5 fruit fly cellular contexts compared by ENCODE assay signal in genomic region chrX:19608042-19608609, dm6.
TF ChIP-seq lines count a peak whose summit lies in the region.

No protein-coding gene starts in this region.

- TF ChIP-seq CTCF in whole organism, embryonic (GFP tag; optimal IDR thresholded peaks at IDR 0.05; lab: Kevin White, UChicago): no peak

TF ChIP-seq in whole organism, adult, 20 proteins besides CTCF, POLR2A, EP300 and RAD21:
- no peak for TF ChIP-seq CG14711 (tag; optimal IDR thresholded peaks at IDR 0.05; lab: Kevin White, UChicago)
- TF ChIP-seq CG11617 (GFP tag; optimal IDR thresholded peaks at IDR 0.05; lab: Kevin White, UChicago): no peak
- TF ChIP-seq bab1 (GFP tag; optimal IDR thresholded peaks at IDR 0.05; lab: Kevin White, UChicago): no peak
- peak; percentile 61 for TF ChIP-seq Mnt (GFP tag; optimal IDR thresholded peaks at IDR 0.05; lab: Kevin White, UChicago)
- peak; percentile 41 for TF ChIP-seq pad (GFP tag; optimal IDR thresholded peaks at IDR 0.05; lab: Kevin White, UChicago)
- no peak for TF ChIP-seq CG5204 (GFP tag; optimal IDR thresholded peaks at IDR 0.05; lab: Kevin White, UChicago)
- TF ChIP-seq CG12768 (GFP tag; optimal IDR thresholded peaks at IDR 0.05; lab: Kevin White, UChicago): no peak
- no peak for TF ChIP-seq Crg-1 (GFP tag; optimal IDR thresholded peaks at IDR 0.05; lab: Kevin White, UChicago)

TF ChIP-seq in whole organism, embryonic, 481 proteins besides CTCF, POLR2A, EP300 and RAD21 (continues in another document):
- TF ChIP-seq CG2116 (GFP tag; optimal IDR thresholded peaks at IDR 0.05; lab: Kevin White, UChicago) (peak; percentile 38), CrebB (tag; optimal IDR thresholded peaks at IDR 0.05; lab: Kevin White, UChicago) (peak; percentile 15), CG1233 (GFP tag; optimal IDR thresholded peaks at IDR 0.05; lab: Kevin White, UChicago) (peak; percentile 19), az2 (GFP tag; optimal IDR thresholded peaks at IDR 0.05; lab: Kevin White, UChicago) (no peak), ftz-f1 (GFP tag; optimal IDR thresholded peaks at IDR 0.05; lab: Kevin White, UChicago) (peak; percentile 83), sd (tag; optimal IDR thresholded peaks at IDR 0.05; lab: Kevin White, UChicago) (peak; percentile 78), Doc3 (GFP tag; IDR thresholded peaks at IDR 0.05; lab: Robert Waterston, UW; ENCODE audit: partially characterized antibody) (peak; percentile 42; the same call in 1 of the 3 replicates), Dll (GFP tag; IDR thresholded peaks at IDR 0.05; lab: Robert Waterston, UW; ENCODE audit: partially characterized antibody) (peak; percentile 57; the same call in 3 of the 4 replicates), CG3281 (GFP tag; optimal IDR thresholded peaks at IDR 0.05; lab: Kevin White, UChicago) (no peak), unc-4 (GFP tag; IDR thresholded peaks at IDR 0.05; lab: Robert Waterston, UW; ENCODE audit: partially characterized antibody) (peak; percentile 32), bowl (GFP tag; IDR thresholded peaks at IDR 0.05; lab: Robert Waterston, UW) (no peak), Spps (tag; optimal IDR thresholded peaks at IDR 0.05; lab: Kevin White, UChicago) (no peak), CG6854 (GFP tag; optimal IDR thresholded peaks at IDR 0.05; lab: Kevin White, UChicago) (peak; percentile 16), twi (tag; optimal IDR thresholded peaks at IDR 0.05; lab: Kevin White, UChicago) (peak; percentile 22), stwl (tag; optimal IDR thresholded peaks at IDR 0.05; lab: Kevin White, UChicago) (peak; percentile 60), CG34422 (GFP tag; IDR thresholded peaks at IDR 0.05; lab: Robert Waterston, UW) (peak; percentile 28; the same call in 1 of the 3 replicates), CG10147 (GFP tag; optimal IDR thresholded peaks at IDR 0.05; lab: Kevin White, UChicago) (no peak), CG13624 (GFP tag; optimal IDR thresholded peaks at IDR 0.05; lab: Kevin White, UChicago) (peak; percentile 31), BEAF-32 (GFP tag; optimal IDR thresholded peaks at IDR 0.05; lab: Kevin White, UChicago) (peak; percentile 25)

TF ChIP-seq in whole organism, prepupa, 60 proteins besides CTCF, POLR2A, EP300 and RAD21:
- no peak for TF ChIP-seq CG3919 (GFP tag; optimal IDR thresholded peaks at IDR 0.05; lab: Kevin White, UChicago)
- peak; percentile 57 for TF ChIP-seq vri (GFP tag; optimal IDR thresholded peaks at IDR 0.05; lab: Kevin White, UChicago)
- peak; percentile 18 for TF ChIP-seq Eip78C (GFP tag; lab: Kevin White, UChicago)
- no peak for TF ChIP-seq CG10669 (GFP tag; optimal IDR thresholded peaks at IDR 0.05; lab: Kevin White, UChicago)
- TF ChIP-seq fkh (GFP tag; optimal IDR thresholded peaks at IDR 0.05; lab: Kevin White, UChicago): peak; percentile 77
TF ChIP-seq in whole organism, prepupa: peak in this region for 3.

TF ChIP-seq in whole organism, pupa, 21 proteins besides CTCF, POLR2A, EP300 and RAD21:
- no peak for TF ChIP-seq CG9948 (tag; optimal IDR thresholded peaks at IDR 0.05; lab: Kevin White, UChicago)
- TF ChIP-seq EcR (GFP tag; optimal IDR thresholded peaks at IDR 0.05; lab: Kevin White, UChicago): peak; percentile 51

TF ChIP-seq in whole organism, wandering third instar larva, 38 proteins besides CTCF, POLR2A, EP300 and RAD21:
- TF ChIP-seq OdsH (GFP tag; optimal IDR thresholded peaks at IDR 0.05; lab: Kevin White, UChicago) (peak; percentile 22), Sp1 (GFP tag; optimal IDR thresholded peaks at IDR 0.05; lab: Kevin White, UChicago) (peak; percentile 2), h (GFP tag; optimal IDR thresholded peaks at IDR 0.05; lab: Kevin White, UChicago) (peak; percentile 16), rgr (GFP tag; optimal IDR thresholded peaks at IDR 0.05; lab: Kevin White, UChicago) (no peak), psq (GFP tag; optimal IDR thresholded peaks at IDR 0.05; lab: Kevin White, UChicago) (peak; percentile 79)
